Fruit fly (Drosophila melanogaster) S2 (cell line): ENCODE results near the gene Megf8.

Experiments
- CG8478 ChIP-seq: fragments of >200 bp; optimal IDR thresholded peaks from 2 replicates; lab custom pipeline; 2018
- CTCF ChIP-seq, 2 experiments: fragments of >200 bp; optimal IDR thresholded peaks; 2 replicates each; lab custom pipeline; 2018

- TF ChIP-seq CTCF (optimal IDR thresholded peaks at IDR 0.05; lab: Kevin White, UChicago) (no peak), CG8478 (no peak)
Measured at dm6 chr2L:8010602-8011455, 32.4 kb upstream of the Megf8 start, which contains the start of the genes Glyat and Tg.
